Fruit fly (Drosophila melanogaster) whole organism, embryonic: ENCODE measurements around the gene rin.

Source experiments
- CG10209 ChIP-seq: fragments of 200-800 bp; sonication (Bioruptor generic); optimal IDR thresholded peaks from 3 replicates; lab custom pipeline; 2017; ENCODE audit warnings: missing biosample characterization, mild to moderate bottlenecking, missing genetic modification characterization, missing genetic modification reagents
- HLHmδ ChIP-seq: fragments of 200-800 bp; sonication (Bioruptor generic); optimal IDR thresholded peaks from 2 replicates; lab custom pipeline; 2018; ENCODE audit warnings: missing biosample characterization, mild to moderate bottlenecking, missing genetic modification characterization, moderate library complexity

dm6 chr3R:13682994-13683623 lies 36.3 kb downstream of the rin start:
- TF ChIP-seq CG10209 (GFP tag; lab: Kevin White, UChicago): no peak
- TF ChIP-seq HLHmδ (GFP tag; lab: Kevin White, UChicago): peak; percentile 61
